Worm (Caenorhabditis elegans): Measurements from ENCODE around the gene F40G9.7.

The F40G9.7 gene

ce11 chrIII:203953-204352 is 38.5 kb downstream of the F40G9.7 start:
- TF ChIP-seq ref-1 (GFP tag; conservative IDR thresholded peaks at IDR 0.05) (no peak), klf-2 (GFP tag; conservative IDR thresholded peaks at IDR 0.05) (no peak), ztf-23 (GFP tag; IDR thresholded peaks at IDR 0.05) (no peak), T22C8.4 (GFP tag; IDR thresholded peaks at IDR 0.05) (peak; percentile 95), med-1 (GFP tag; optimal IDR thresholded peaks at IDR 0.05; ENCODE audit: insufficient read depth) (no peak), cog-1 (tag; optimal IDR thresholded peaks at IDR 0.05) (no peak), tab-1 (GFP tag; IDR thresholded peaks at IDR 0.05) (no peak), ztf-29 (GFP tag; IDR thresholded peaks at IDR 0.05) (no peak), flt-1 (GFP tag; IDR thresholded peaks at IDR 0.05) (no peak)

- TF ChIP-seq ztf-29 (GFP tag; IDR thresholded peaks at IDR 0.05), result no peak
Measured at ce11 chrIII:207023-207422, 41.5 kb downstream of the F40G9.7 start, which contains the start of gene W10C4.1. Gene W10C4.1, minus strand, starts transcription at chrIII:207123.

ce11 chrIII:208793-209694 is 43.6 kb downstream of the F40G9.7 start:
- TF ChIP-seq ztf-29 (GFP tag; IDR thresholded peaks at IDR 0.05), result no peak
- TF ChIP-seq med-1 (GFP tag; optimal IDR thresholded peaks at IDR 0.05; ENCODE audit: insufficient read depth), result no peak
- no peak for TF ChIP-seq cog-1 (tag; optimal IDR thresholded peaks at IDR 0.05)
- no peak for TF ChIP-seq ref-1 (GFP tag; conservative IDR thresholded peaks at IDR 0.05)
- TF ChIP-seq tab-1 (GFP tag; IDR thresholded peaks at IDR 0.05), result no peak
- TF ChIP-seq klf-2 (GFP tag; conservative IDR thresholded peaks at IDR 0.05), result no peak
- no peak for TF ChIP-seq T22C8.4 (GFP tag; IDR thresholded peaks at IDR 0.05)
- no peak for TF ChIP-seq ztf-23 (GFP tag; IDR thresholded peaks at IDR 0.05)

ce11 chrIII:209695-210091 is 44.2 kb downstream of the F40G9.7 start, which contains the start of gene klp-20:
Gene klp-20, plus strand, starts transcription at chrIII:209992.
- TF ChIP-seq ztf-29 (GFP tag; IDR thresholded peaks at IDR 0.05) (no peak), ref-1 (GFP tag; conservative IDR thresholded peaks at IDR 0.05) (no peak), ztf-23 (GFP tag; IDR thresholded peaks at IDR 0.05) (no peak), med-1 (GFP tag; optimal IDR thresholded peaks at IDR 0.05; ENCODE audit: insufficient read depth) (no peak), klf-2 (GFP tag; conservative IDR thresholded peaks at IDR 0.05) (no peak), T22C8.4 (GFP tag; IDR thresholded peaks at IDR 0.05) (no peak), tab-1 (GFP tag; IDR thresholded peaks at IDR 0.05) (no peak), flt-1 (GFP tag; IDR thresholded peaks at IDR 0.05) (no peak), cog-1 (tag; optimal IDR thresholded peaks at IDR 0.05) (no peak)

- TF ChIP-seq T22C8.4 (GFP tag; IDR thresholded peaks at IDR 0.05) (no peak), med-1 (GFP tag; optimal IDR thresholded peaks at IDR 0.05; ENCODE audit: insufficient read depth) (no peak), ztf-29 (GFP tag; IDR thresholded peaks at IDR 0.05) (no peak), tab-1 (GFP tag; IDR thresholded peaks at IDR 0.05) (no peak), cog-1 (tag; optimal IDR thresholded peaks at IDR 0.05) (no peak), ref-1 (GFP tag; conservative IDR thresholded peaks at IDR 0.05) (no peak), flt-1 (GFP tag; IDR thresholded peaks at IDR 0.05) (no peak)
Measured at ce11 chrIII:211387-211786, 45.9 kb downstream of the F40G9.7 start.

All from whole organism, midembryonic.